Worm (Caenorhabditis elegans): Measurements from ENCODE around the gene sel-11.

The sel-11 gene

ce11 chrV:11757358-11757757 lies 9.8 kb upstream of the sel-11 start, which contains the start of gene smoc-1:
TSS of gene smoc-1 (plus strand) at chrV:11757658.
- no peak for TF ChIP-seq nhr-76 (tag; optimal IDR thresholded peaks at IDR 0.05)
- TF ChIP-seq fkh-2 (tag; optimal IDR thresholded peaks at IDR 0.05): no peak
- no peak for TF ChIP-seq ceh-16 (tag; optimal IDR thresholded peaks at IDR 0.05)
- no peak for TF ChIP-seq mml-1 (tag; optimal IDR thresholded peaks at IDR 0.05)
- no peak for TF ChIP-seq nhr-67 (tag; optimal IDR thresholded peaks at IDR 0.05)
- no peak for TF ChIP-seq ceh-28 (tag; optimal IDR thresholded peaks at IDR 0.05)
- TF ChIP-seq hmg-11 (tag; optimal IDR thresholded peaks at IDR 0.05): no peak
- no peak for TF ChIP-seq zag-1 (tag; optimal IDR thresholded peaks at IDR 0.05)
- TF ChIP-seq lin-39 (tag; optimal IDR thresholded peaks at IDR 0.05): no peak
- TF ChIP-seq nhr-28 (tag; optimal IDR thresholded peaks at IDR 0.05): no peak
- no peak for TF ChIP-seq mdl-1 (tag; optimal IDR thresholded peaks at IDR 0.05)
- no peak for TF ChIP-seq sea-2 (GFP tag; optimal IDR thresholded peaks at IDR 0.05)
- TF ChIP-seq pqm-1 (tag; optimal IDR thresholded peaks at IDR 0.05): no peak
- no peak for TF ChIP-seq jun-1 (tag; optimal IDR thresholded peaks at IDR 0.05)

ce11 chrV:11758635-11759034 lies 8.5 kb upstream of the sel-11 start, which contains the start of gene T04F3.3:
TSS of gene T04F3.3 (plus strand) at chrV:11758935.
- TF ChIP-seq zag-1 (tag; optimal IDR thresholded peaks at IDR 0.05): no peak
- no peak for TF ChIP-seq unc-62 (GFP tag; optimal IDR thresholded peaks at IDR 0.05)
- TF ChIP-seq ztf-4 (tag; optimal IDR thresholded peaks at IDR 0.05): no peak
- TF ChIP-seq jun-1 (tag; optimal IDR thresholded peaks at IDR 0.05): no peak
- TF ChIP-seq tbx-2 (tag; optimal IDR thresholded peaks at IDR 0.05): no peak
- TF ChIP-seq ztf-11 (tag; optimal IDR thresholded peaks at IDR 0.05): no peak
- TF ChIP-seq nhr-12 (tag; optimal IDR thresholded peaks at IDR 0.05): no peak
- no peak for TF ChIP-seq ama-1 (optimal IDR thresholded peaks at IDR 0.05)
- no peak for TF ChIP-seq elt-1 (tag; optimal IDR thresholded peaks at IDR 0.05)
- no peak for TF ChIP-seq nhr-77 (tag; optimal IDR thresholded peaks at IDR 0.05)
- TF ChIP-seq elt-2 (tag; optimal IDR thresholded peaks at IDR 0.05): no peak
- TF ChIP-seq nhr-11 (tag; optimal IDR thresholded peaks at IDR 0.05): no peak
- TF ChIP-seq fkh-10 (GFP tag; optimal IDR thresholded peaks at IDR 0.05): no peak
- no peak for TF ChIP-seq skn-1 (tag; optimal IDR thresholded peaks at IDR 0.05)
- TF ChIP-seq hmg-11 (tag; optimal IDR thresholded peaks at IDR 0.05): no peak
- no peak for TF ChIP-seq nhr-28 (tag; optimal IDR thresholded peaks at IDR 0.05)

- no peak for TF ChIP-seq nhr-12 (tag; optimal IDR thresholded peaks at IDR 0.05)
Observed at ce11 chrV:11760371-11760770, 6.8 kb upstream of the sel-11 start, which contains the start of gene T04F3.5. TSS of gene T04F3.5 (plus strand) at chrV:11760671.

- TF ChIP-seq nhr-76 (tag; optimal IDR thresholded peaks at IDR 0.05) (no peak), lsy-12 (tag; optimal IDR thresholded peaks at IDR 0.05) (no peak), ceh-28 (tag; optimal IDR thresholded peaks at IDR 0.05) (peak; percentile 8), nhr-237 (tag; optimal IDR thresholded peaks at IDR 0.05) (no peak), pha-4 (tag; optimal IDR thresholded peaks at IDR 0.05) (peak; percentile 24), egl-27 (tag; optimal IDR thresholded peaks at IDR 0.05) (no peak), elt-2 (tag; optimal IDR thresholded peaks at IDR 0.05) (peak; percentile 4), skn-1 (tag; optimal IDR thresholded peaks at IDR 0.05) (no peak), eor-1 (tag; optimal IDR thresholded peaks at IDR 0.05) (no peak), elt-1 (tag; optimal IDR thresholded peaks at IDR 0.05) (no peak), lin-15B (tag; optimal IDR thresholded peaks at IDR 0.05) (no peak), tbx-2 (tag; optimal IDR thresholded peaks at IDR 0.05) (no peak), ztf-4 (tag; optimal IDR thresholded peaks at IDR 0.05) (no peak)
Observed at ce11 chrV:11762863-11763262, 4.3 kb upstream of the sel-11 start, which contains the start of gene T04F3.4. TSS of gene T04F3.4 (minus strand) at chrV:11763049.

ce11 chrV:11764373-11764954 lies 2.7 kb upstream of the sel-11 start, which contains the start of the genes F55A11.1 and syx-5:
TSS of gene F55A11.1 (minus strand) at chrV:11764385.
TSS of gene syx-5 (plus strand) at chrV:11764904.
- TF ChIP-seq unc-39 (tag; optimal IDR thresholded peaks at IDR 0.05): no peak
- TF ChIP-seq elt-1 (tag; optimal IDR thresholded peaks at IDR 0.05): peak; percentile 36
- TF ChIP-seq zag-1 (tag; optimal IDR thresholded peaks at IDR 0.05): no peak
- TF ChIP-seq ama-1 (optimal IDR thresholded peaks at IDR 0.05): no peak
- peak; percentile 88 for TF ChIP-seq pha-4 (tag; optimal IDR thresholded peaks at IDR 0.05)
- no peak for TF ChIP-seq egl-27 (tag; optimal IDR thresholded peaks at IDR 0.05)
- TF ChIP-seq nhr-12 (tag; optimal IDR thresholded peaks at IDR 0.05): no peak
- no peak for TF ChIP-seq ztf-4 (tag; optimal IDR thresholded peaks at IDR 0.05)
- TF ChIP-seq lin-39 (tag; optimal IDR thresholded peaks at IDR 0.05): no peak
- TF ChIP-seq jun-1 (tag; optimal IDR thresholded peaks at IDR 0.05): peak; percentile 72
- peak; percentile 34 for TF ChIP-seq ceh-82 (tag; optimal IDR thresholded peaks at IDR 0.05)
- TF ChIP-seq aly-2 (tag; optimal IDR thresholded peaks at IDR 0.05): peak; percentile 7
- TF ChIP-seq R02D3.7 (tag; optimal IDR thresholded peaks at IDR 0.05): peak; percentile 97
- TF ChIP-seq ceh-9 (tag; optimal IDR thresholded peaks at IDR 0.05): no peak
- TF ChIP-seq nhr-237 (tag; optimal IDR thresholded peaks at IDR 0.05): no peak
- TF ChIP-seq skn-1 (tag; optimal IDR thresholded peaks at IDR 0.05): peak; percentile 20
- no peak for TF ChIP-seq ceh-16 (tag; optimal IDR thresholded peaks at IDR 0.05)
- no peak for TF ChIP-seq mdl-1 (tag; optimal IDR thresholded peaks at IDR 0.05)
- peak; percentile 86 for TF ChIP-seq fkh-10 (GFP tag; optimal IDR thresholded peaks at IDR 0.05)
- TF ChIP-seq tbx-2 (tag; optimal IDR thresholded peaks at IDR 0.05): peak; percentile 84
- TF ChIP-seq nhr-28 (tag; optimal IDR thresholded peaks at IDR 0.05): no peak
- peak; percentile 14 for TF ChIP-seq nhr-11 (tag; optimal IDR thresholded peaks at IDR 0.05)
- no peak for TF ChIP-seq eor-1 (tag; optimal IDR thresholded peaks at IDR 0.05)
- TF ChIP-seq nhr-67 (tag; optimal IDR thresholded peaks at IDR 0.05): no peak
- no peak for TF ChIP-seq ZK546.5 (tag; optimal IDR thresholded peaks at IDR 0.05)
- TF ChIP-seq nfya-1 (tag; optimal IDR thresholded peaks at IDR 0.05; ENCODE audit: insufficient read depth): peak; percentile 94
- TF ChIP-seq ceh-28 (tag; optimal IDR thresholded peaks at IDR 0.05): peak; percentile 86
- TF ChIP-seq mml-1 (tag; optimal IDR thresholded peaks at IDR 0.05): no peak
- no peak for TF ChIP-seq sea-2 (GFP tag; optimal IDR thresholded peaks at IDR 0.05)
- TF ChIP-seq fos-1 (tag; optimal IDR thresholded peaks at IDR 0.05): no peak
- TF ChIP-seq nhr-23 (tag; optimal IDR thresholded peaks at IDR 0.05): peak; percentile 84
- no peak for TF ChIP-seq nhr-76 (tag; optimal IDR thresholded peaks at IDR 0.05)
